Fruit fly (Drosophila melanogaster): ENCODE data around the gene Taf13.

The Taf13 gene

dm6 chr2L:20091094-20091679 is 2.5 kb downstream of the Taf13 start, which contains the start of the genes CG10747 and Pyroxd1:
Gene CG10747, minus strand, starts transcription at chr2L:20091348.
Gene Pyroxd1, plus strand, starts transcription at chr2L:20091435.
- no peak for TF ChIP-seq h (optimal IDR thresholded peaks at IDR 0.05)
- peak; percentile 90 for TF ChIP-seq crc (GFP tag; optimal IDR thresholded peaks at IDR 0.05)
- peak; percentile 98 for TF ChIP-seq CG9817 (tag; optimal IDR thresholded peaks at IDR 0.05)
- peak; percentile 96 for TF ChIP-seq CG32532 (GFP tag; IDR thresholded peaks at IDR 0.05)
- TF ChIP-seq prd (optimal IDR thresholded peaks at IDR 0.05): no peak
- TF ChIP-seq prd (GFP tag; IDR thresholded peaks at IDR 0.05): peak; percentile 97
- TF ChIP-seq crol (GFP tag; IDR thresholded peaks at IDR 0.05): no peak; the same call in 1 of the 2 replicates
- peak; percentile 97 for TF ChIP-seq al (GFP tag; IDR thresholded peaks at IDR 0.05)
- TF ChIP-seq CG10147 (GFP tag; optimal IDR thresholded peaks at IDR 0.05): peak; percentile 97
- peak; percentile 95 for TF ChIP-seq CG12104 (GFP tag; optimal IDR thresholded peaks at IDR 0.05)
- peak; percentile 98 for TF ChIP-seq tio (GFP tag; optimal IDR thresholded peaks at IDR 0.05)
- peak; percentile 86 for TF ChIP-seq ssp (GFP tag; IDR thresholded peaks at IDR 0.05)
- no peak for TF ChIP-seq Kr (GFP tag; optimal IDR thresholded peaks at IDR 0.05)
- TF ChIP-seq Drgx (GFP tag; IDR thresholded peaks at IDR 0.05): peak; percentile 98
- peak; percentile 94 for TF ChIP-seq CG1233 (GFP tag; optimal IDR thresholded peaks at IDR 0.05)
- TF ChIP-seq Doc2 (GFP tag; IDR thresholded peaks at IDR 0.05): peak; percentile 86
- peak; percentile 97 for TF ChIP-seq CG34376 (GFP tag; optimal IDR thresholded peaks at IDR 0.05)
- peak; percentile 87 for TF ChIP-seq Optix (GFP tag; IDR thresholded peaks at IDR 0.05)
- no peak for TF ChIP-seq z (GFP tag; IDR thresholded peaks at IDR 0.05)
- peak; percentile 33; the same call in 1 of the 2 replicates for TF ChIP-seq aop (GFP tag; IDR thresholded peaks at IDR 0.05)
- peak; percentile 90 for TF ChIP-seq D19A (tag; optimal IDR thresholded peaks at IDR 0.05)
- peak; percentile 82 for TF ChIP-seq dm (GFP tag; optimal IDR thresholded peaks at IDR 0.05)
- TF ChIP-seq yki (optimal IDR thresholded peaks at IDR 0.05): no peak
- TF ChIP-seq HmgZ (tag; optimal IDR thresholded peaks at IDR 0.05): peak; percentile 98
- no peak for TF ChIP-seq zen2 (GFP tag; IDR thresholded peaks at IDR 0.05; ENCODE audit: partially characterized antibody)
- no peak for TF ChIP-seq vnd (GFP tag; IDR thresholded peaks at IDR 0.05; ENCODE audit: partially characterized antibody)
- peak; percentile 85 for TF ChIP-seq NC2β (GFP tag; optimal IDR thresholded peaks at IDR 0.05)
- peak; percentile 92 for TF ChIP-seq Bteb2 (GFP tag; optimal IDR thresholded peaks at IDR 0.05)
- peak; percentile 94 for TF ChIP-seq ttk (GFP tag; IDR thresholded peaks at IDR 0.05)
- peak; percentile 89; the same call in 1 of the 2 replicates for TF ChIP-seq rib (GFP tag; IDR thresholded peaks at IDR 0.05)
- peak; percentile 92 for TF ChIP-seq CG10979 (tag; optimal IDR thresholded peaks at IDR 0.05)
- TF ChIP-seq danr (GFP tag; IDR thresholded peaks at IDR 0.05): peak; percentile 93
- peak; percentile 94 for TF ChIP-seq CG17385 (GFP tag; optimal IDR thresholded peaks at IDR 0.05)
- TF ChIP-seq schlank (tag; optimal IDR thresholded peaks at IDR 0.05): peak; percentile 94
- no peak for TF ChIP-seq Hr39 (optimal IDR thresholded peaks at IDR 0.05)
- TF ChIP-seq Dip3 (GFP tag; optimal IDR thresholded peaks at IDR 0.05): peak; percentile 96
- peak; percentile 97 for TF ChIP-seq CG18619 (GFP tag; optimal IDR thresholded peaks at IDR 0.05)
- TF ChIP-seq CG13775 (GFP tag; optimal IDR thresholded peaks at IDR 0.05): peak; percentile 97
- TF ChIP-seq ap (GFP tag; IDR thresholded peaks at IDR 0.05): peak; percentile 90
- peak; percentile 88 for TF ChIP-seq Bdp1 (GFP tag; optimal IDR thresholded peaks at IDR 0.05)
- peak; percentile 99 for TF ChIP-seq CG30403 (GFP tag; optimal IDR thresholded peaks at IDR 0.05)
- peak; percentile 97 for TF ChIP-seq CG9932 (GFP tag; IDR thresholded peaks at IDR 0.05)
- peak; percentile 92 for TF ChIP-seq C15 (GFP tag; IDR thresholded peaks at IDR 0.05)
- TF ChIP-seq CG2129 (GFP tag; IDR thresholded peaks at IDR 0.05; ENCODE audit: partially characterized antibody): no peak
- peak; percentile 95 for TF ChIP-seq stc (GFP tag; IDR thresholded peaks at IDR 0.05)
- TF ChIP-seq amos (GFP tag; IDR thresholded peaks at IDR 0.05; ENCODE audit: partially characterized antibody): no peak; the same call in 1 of the 2 replicates
- peak; percentile 92 for TF ChIP-seq trh (GFP tag; optimal IDR thresholded peaks at IDR 0.05)
- peak; percentile 85 for TF ChIP-seq dan (GFP tag; IDR thresholded peaks at IDR 0.05)
- TF ChIP-seq gce (GFP tag; IDR thresholded peaks at IDR 0.05): peak; percentile 80; the same call in 2 of the 3 replicates
- peak; percentile 94 for TF ChIP-seq run (tag; optimal IDR thresholded peaks at IDR 0.05)
- TF ChIP-seq CG12071 (GFP tag; optimal IDR thresholded peaks at IDR 0.05): peak; percentile 90
- peak; percentile 94 for TF ChIP-seq CG30431 (GFP tag; optimal IDR thresholded peaks at IDR 0.05)
